Fruit fly (Drosophila melanogaster) Kc167 (cell line): ENCODE measurements around the gene Boh2.

Experiments used
- Myc ChIP-seq: fragments of >200 bp; optimal IDR thresholded peaks from 2 replicates; lab custom pipeline; 2017; ENCODE audit warnings: missing external identifiers
- Sin3A ChIP-seq: fragments of >200 bp; optimal IDR thresholded peaks from 2 replicates; lab custom pipeline; 2018; ENCODE audit warnings: missing external identifiers
- h ChIP-seq: fragments of >200 bp; optimal IDR thresholded peaks from 3 replicates; lab custom pipeline; 2018; ENCODE audit warnings: missing external identifiers
- insv ChIP-seq: fragments of >200 bp; optimal IDR thresholded peaks from 3 replicates; lab custom pipeline; 2018; ENCODE audit warnings: missing external identifiers
- psq ChIP-seq: fragments of >200 bp; optimal IDR thresholded peaks from 2 replicates; lab custom pipeline; 2017; ENCODE audit warnings: missing external identifiers
- ttk ChIP-seq: sonication (Bioruptor generic); optimal IDR thresholded peaks from 2 replicates; lab custom pipeline; 2017; ENCODE audit warnings: missing external identifiers

Boh2 gene

DNA sequence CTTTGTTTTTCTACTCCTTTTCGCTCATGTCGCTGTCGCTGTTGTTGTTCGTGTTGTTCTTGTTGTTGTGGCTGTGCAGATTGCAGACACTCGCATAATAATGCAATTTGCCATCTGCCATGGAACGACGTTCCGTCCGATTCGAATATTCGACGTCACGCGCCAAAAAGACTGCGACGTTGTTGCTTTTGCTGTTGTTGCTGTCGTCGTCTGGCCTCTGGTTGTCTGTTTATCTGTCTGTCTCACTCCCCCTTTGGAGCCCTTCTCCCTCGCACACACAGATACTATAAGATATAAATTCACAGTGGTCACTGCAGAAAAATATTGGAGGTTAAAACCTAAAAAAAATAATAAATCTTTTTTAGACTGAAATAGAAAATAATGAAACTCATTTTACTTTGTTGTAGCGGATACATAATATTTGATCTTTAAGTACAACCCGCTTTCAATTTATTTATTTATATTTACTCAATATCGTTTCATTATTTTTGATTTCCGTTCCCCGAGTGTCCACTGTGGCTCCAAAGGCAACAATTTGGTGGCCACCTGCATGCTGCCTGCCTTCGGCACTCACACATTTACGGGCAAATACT is 40.7 kb downstream of the Boh2 start:
- TF ChIP-seq ttk (no peak), h (lab: Kevin White, UChicago) (no peak), Myc (lab: Kevin White, UChicago) (no peak), insv (lab: Kevin White, UChicago) (no peak), psq (no peak), Sin3A (no peak)

DNA sequence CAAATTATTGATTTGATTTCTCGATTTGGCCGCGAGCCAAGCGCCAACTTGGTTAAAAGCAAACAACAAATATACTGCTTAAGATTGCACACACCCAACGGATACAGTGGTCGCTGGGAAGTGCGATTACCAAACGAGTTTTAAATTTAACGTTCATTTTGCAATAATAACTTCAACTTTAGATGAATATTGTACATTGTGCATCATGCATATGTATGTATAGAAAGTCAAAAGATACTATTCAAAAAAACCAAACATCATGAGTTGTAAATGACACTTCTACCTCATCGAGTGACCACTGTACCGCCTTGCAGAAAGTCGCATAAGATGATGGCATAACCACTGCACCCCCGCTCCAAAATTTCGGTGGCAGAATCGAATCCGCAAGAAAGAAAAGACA is 42.0 kb downstream of the Boh2 start:
- no peak for TF ChIP-seq Myc (lab: Kevin White, UChicago)
- TF ChIP-seq h (lab: Kevin White, UChicago) = no peak
- TF ChIP-seq insv (lab: Kevin White, UChicago) = no peak
- TF ChIP-seq Sin3A = no peak
- TF ChIP-seq psq = no peak

DNA sequence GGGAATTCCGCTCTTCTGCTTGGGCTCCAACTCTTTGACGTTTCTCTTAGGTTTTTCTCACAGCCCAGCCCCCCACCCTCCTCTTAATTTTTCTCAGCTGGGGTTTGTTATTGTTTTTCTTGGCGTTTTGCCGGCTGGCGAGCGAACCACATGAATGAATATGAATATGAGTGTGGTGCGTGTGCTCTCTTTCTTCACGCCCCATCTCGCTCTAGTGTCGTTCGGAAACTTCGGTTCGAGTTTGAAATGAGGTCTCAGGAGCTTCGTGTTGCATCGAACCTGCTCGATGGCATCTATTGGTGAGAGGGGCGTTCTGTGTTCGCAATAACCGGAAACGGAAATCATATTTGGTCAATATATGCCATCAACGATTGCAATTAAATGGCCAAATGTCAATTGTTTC is 42.5 kb downstream of the Boh2 start:
- TF ChIP-seq psq (no peak), h (lab: Kevin White, UChicago) (no peak), Sin3A (no peak), Myc (lab: Kevin White, UChicago) (no peak), insv (lab: Kevin White, UChicago) (no peak), ttk (no peak)

DNA sequence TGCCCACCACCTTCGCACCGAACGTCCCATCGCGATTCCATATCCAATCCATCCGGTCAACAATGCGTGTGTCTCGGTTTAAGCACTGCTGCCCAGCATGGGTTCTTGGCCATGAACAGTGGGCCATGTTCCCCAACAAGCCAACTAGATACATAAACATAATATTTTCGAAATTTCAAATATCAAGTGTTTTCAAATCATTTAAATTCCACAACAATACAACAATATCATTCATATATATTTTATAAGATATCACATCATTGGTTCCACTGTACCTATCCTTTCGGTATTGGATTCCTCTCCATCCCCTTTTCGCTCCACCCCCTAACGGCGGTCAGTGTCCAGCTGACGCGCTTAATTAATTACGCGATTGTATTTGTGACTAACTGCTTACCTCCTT is 43.2 kb downstream of the Boh2 start:
- TF ChIP-seq Myc (lab: Kevin White, UChicago) (no peak), insv (lab: Kevin White, UChicago) (no peak), psq (no peak), ttk (no peak), Sin3A (no peak), h (lab: Kevin White, UChicago) (no peak)

DNA sequence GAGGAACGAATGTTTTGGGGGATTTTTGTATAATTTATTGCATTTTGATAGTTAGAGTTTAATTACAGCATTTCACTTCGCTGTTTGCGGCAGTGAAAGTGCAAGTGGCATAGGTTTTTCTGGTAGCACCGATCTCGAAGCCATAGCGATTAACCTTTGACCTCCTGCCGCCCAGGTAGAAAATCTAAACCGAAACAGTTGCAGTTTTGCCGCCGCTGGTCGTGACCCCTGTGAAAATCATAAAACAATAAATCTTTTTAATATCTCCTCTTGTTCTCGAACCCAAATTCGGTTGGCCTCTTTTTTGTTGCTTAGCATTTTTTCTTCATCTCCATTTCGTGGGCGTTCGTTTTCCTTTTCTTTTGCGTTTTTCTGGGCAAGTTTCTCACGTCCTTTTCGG is 45.6 kb downstream of the Boh2 start:
- TF ChIP-seq h (lab: Kevin White, UChicago) = no peak
- TF ChIP-seq ttk = no peak
- TF ChIP-seq psq = no peak
- no peak for TF ChIP-seq insv (lab: Kevin White, UChicago)
- no peak for TF ChIP-seq Sin3A
- no peak for TF ChIP-seq Myc (lab: Kevin White, UChicago)

DNA sequence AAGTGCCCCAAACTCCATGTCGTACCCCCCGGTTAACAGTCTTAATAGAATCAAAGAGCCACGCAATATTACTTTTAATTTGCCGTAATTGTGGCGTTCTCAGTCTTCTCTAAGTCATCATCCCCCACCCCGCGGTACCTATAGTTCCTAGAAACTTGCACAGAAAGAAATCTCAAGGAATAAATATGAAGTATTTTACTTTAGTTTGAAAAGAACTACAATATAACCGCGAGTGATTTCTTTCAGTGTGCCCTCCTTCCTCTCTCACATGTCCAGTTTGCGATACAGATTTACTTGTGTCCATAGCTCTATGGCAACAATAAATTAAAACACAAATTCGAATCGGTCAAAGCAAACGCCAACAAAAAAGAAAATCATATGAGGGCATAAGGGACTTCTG is 47.2 kb downstream of the Boh2 start:
- no peak for TF ChIP-seq insv (lab: Kevin White, UChicago)
- TF ChIP-seq h (lab: Kevin White, UChicago) = no peak
- no peak for TF ChIP-seq ttk
- TF ChIP-seq Myc (lab: Kevin White, UChicago) = no peak
- no peak for TF ChIP-seq psq
- TF ChIP-seq Sin3A = no peak

DNA sequence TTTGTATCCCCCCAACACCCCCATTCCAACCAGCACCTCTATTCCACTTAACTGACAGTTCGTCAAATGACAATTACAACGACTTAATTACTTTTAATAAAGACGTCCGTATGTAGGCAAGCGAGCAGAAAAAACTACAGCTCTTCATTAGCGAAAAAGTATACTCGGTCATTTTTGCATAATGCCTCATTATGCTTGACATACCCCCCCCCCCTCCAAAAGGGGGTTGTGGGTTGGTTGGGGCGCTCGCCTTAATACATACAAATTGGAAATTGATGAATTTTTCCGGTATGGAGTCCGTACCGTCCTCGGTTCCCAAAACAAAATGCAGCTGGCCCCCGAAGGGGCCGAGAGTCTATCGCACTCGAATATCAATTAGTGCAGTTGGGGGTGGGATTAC is 48.4 kb downstream of the Boh2 start:
- TF ChIP-seq psq (no peak), insv (lab: Kevin White, UChicago) (no peak), h (lab: Kevin White, UChicago) (no peak), Sin3A (no peak), ttk (no peak), Myc (lab: Kevin White, UChicago) (no peak)

DNA sequence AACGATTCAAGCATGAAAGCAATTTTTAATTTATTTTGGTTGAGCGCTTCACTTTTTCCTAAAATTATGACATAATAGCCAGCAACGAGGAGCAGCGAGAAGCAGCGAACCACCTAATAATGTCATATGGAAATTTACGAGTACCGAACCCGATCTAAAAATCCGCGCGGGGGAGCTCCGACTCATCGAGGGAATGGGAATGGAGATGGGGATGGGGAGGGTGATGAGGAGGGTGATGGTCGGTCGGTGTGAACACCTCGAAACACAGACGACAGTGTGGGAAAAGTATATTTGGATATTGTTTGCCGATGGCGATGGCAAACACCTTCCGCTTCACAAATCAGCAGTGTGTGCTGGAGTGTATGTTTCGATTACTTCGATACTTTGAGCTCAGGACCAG is 49.2 kb downstream of the Boh2 start:
- TF ChIP-seq ttk (no peak), psq (no peak), insv (lab: Kevin White, UChicago) (no peak), h (lab: Kevin White, UChicago) (no peak), Myc (lab: Kevin White, UChicago) (no peak), Sin3A (no peak)

DNA sequence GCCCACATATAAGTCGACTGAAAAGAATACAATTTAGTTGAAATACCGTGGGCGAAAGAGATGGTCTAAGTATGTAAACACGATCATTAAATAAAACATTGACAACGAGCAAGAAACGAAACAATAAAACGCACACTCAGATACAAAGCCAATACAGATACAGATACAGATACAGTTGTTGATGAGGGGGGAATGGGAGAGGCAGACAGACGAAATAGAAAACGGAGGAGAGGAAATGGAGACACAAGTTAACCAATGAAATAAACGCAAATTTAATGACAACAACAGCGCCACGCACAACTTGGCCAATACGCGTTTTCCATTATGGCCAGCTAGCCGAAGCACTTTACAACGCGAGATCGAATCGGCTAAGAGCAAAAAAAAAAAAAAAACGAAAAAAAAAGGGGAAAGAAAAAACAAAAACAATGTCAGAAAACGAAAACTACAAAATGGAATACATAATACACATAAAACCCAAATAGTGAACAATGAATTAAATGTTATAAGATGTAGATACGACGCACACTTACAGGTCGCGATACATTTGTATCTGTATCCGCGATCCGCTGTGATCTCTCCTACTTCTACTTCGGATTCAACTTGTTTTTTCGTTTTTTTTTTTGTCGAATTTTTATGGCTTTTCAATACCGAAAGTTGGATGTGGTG is 50.2 kb downstream of the Boh2 start:
- no peak for TF ChIP-seq h (lab: Kevin White, UChicago)
